Fruit fly (Drosophila melanogaster) whole organism, pupa: ENCODE results near the gene CtsB.

Experiments used
- CG15710 ChIP-seq: fragments of 200-800 bp; sonication (Bioruptor generic); optimal IDR thresholded peaks from 2 replicates; lab custom pipeline; 2018; ENCODE audit warnings: missing biosample characterization, mild to moderate bottlenecking, missing genetic modification characterization, moderate library complexity
- CG32121 ChIP-seq: fragments of 200-800 bp; sonication (Bioruptor generic); IDR thresholded peaks from 2 replicates; pipeline ENCODE4 v1.3.6; 2022; ENCODE audit warnings: missing biosample characterization, missing genetic modification characterization
- CG34367 ChIP-seq: fragments of 200-800 bp; sonication (Bioruptor generic); optimal IDR thresholded peaks from 2 replicates; lab custom pipeline; 2018; ENCODE audit warnings: missing biosample characterization, mild to moderate bottlenecking, missing genetic modification characterization
- CG4496 ChIP-seq: fragments of 200-800 bp; sonication (Bioruptor generic); IDR thresholded peaks from 3 replicates; pipeline ENCODE4 v1.3.6; 2022; ENCODE audit warnings: missing biosample characterization, missing genetic modification characterization
- CG8159 ChIP-seq: fragments of 200-800 bp; sonication (Bioruptor generic); optimal IDR thresholded peaks from 3 replicates; lab custom pipeline; 2018; ENCODE audit warnings: missing biosample characterization, mild to moderate bottlenecking, missing genetic modification characterization, moderate library complexity
- CG8301 ChIP-seq: fragments of 200-800 bp; sonication (Bioruptor generic); optimal IDR thresholded peaks from 2 replicates; lab custom pipeline; 2018; ENCODE audit warnings: missing biosample characterization, mild to moderate bottlenecking, missing genetic modification characterization
- Pif1B ChIP-seq: fragments of 200-800 bp; sonication (Bioruptor generic); optimal IDR thresholded peaks from 3 replicates; lab custom pipeline; 2016; ENCODE audit warnings: missing biosample characterization, missing genetic modification characterization
- fd96Ca ChIP-seq: fragments of 200-800 bp; sonication (Bioruptor generic); IDR thresholded peaks from 3 replicates; pipeline ENCODE4 v1.3.6; 2022; ENCODE audit warnings: missing biosample characterization, missing genetic modification characterization
- rn ChIP-seq: fragments of 200-800 bp; sonication (Bioruptor generic); IDR thresholded peaks from 2 replicates; pipeline ENCODE4 v1.3.6; 2022; ENCODE audit warnings: missing biosample characterization, missing genetic modification characterization

DNA sequence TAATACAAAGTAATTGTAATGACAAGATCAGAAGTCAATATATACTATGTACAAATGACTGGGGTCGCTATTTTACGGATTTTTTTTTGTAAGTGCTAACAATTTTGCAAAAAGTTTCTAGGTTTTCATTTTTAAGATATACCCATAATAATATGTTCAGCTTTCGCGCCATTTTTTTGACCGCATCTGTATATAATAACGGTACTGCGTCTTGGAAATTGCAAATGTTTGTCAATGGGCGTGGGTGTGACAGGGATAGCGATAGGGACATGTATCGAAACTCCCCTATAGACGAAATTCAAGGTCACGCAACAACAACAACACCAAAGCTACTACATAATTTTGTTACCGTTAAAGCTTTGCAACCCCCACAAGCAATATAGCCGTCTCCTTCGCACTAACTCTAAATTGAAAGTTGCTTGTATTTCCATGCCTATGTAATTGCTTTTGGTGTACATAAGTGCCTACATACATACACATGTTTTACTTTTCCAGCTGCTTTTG, 29.4 kb downstream of the CtsB start:
- TF ChIP-seq CG8159 (tag; lab: Kevin White, UChicago) = no peak
- no peak for TF ChIP-seq Pif1B
- no peak for TF ChIP-seq CG4496 (GFP tag; lab: Robert Waterston, UW)
- no peak for TF ChIP-seq rn
- TF ChIP-seq fd96Ca (GFP tag; lab: Robert Waterston, UW) = no peak
- TF ChIP-seq CG34367 (tag; lab: Kevin White, UChicago) = no peak
- no peak for TF ChIP-seq CG8301 (tag; lab: Kevin White, UChicago)
- no peak for TF ChIP-seq CG15710
- TF ChIP-seq CG32121 = no peak
